Fruit fly (Drosophila melanogaster) whole organism, embryonic: Measurements from ENCODE around the gene simj.

Source experiments
- Bdp1 ChIP-seq: fragments of 200-800 bp; sonication (Bioruptor generic); optimal IDR thresholded peaks from 3 replicates; lab custom pipeline; 2016; ENCODE audit warnings: missing biosample characterization, missing genetic modification characterization
- C15 ChIP-seq: fragments of 200-800 bp; sonication (Bioruptor generic); IDR thresholded peaks from 3 replicates; pipeline ENCODE4 v1.3.6; 2022; ENCODE audit warnings: missing biosample characterization, missing genetic modification characterization
- CG10543 ChIP-seq: fragments of 200-800 bp; sonication (Bioruptor generic); optimal IDR thresholded peaks from 3 replicates; lab custom pipeline; 2017; ENCODE audit warnings: missing biosample characterization, mild to moderate bottlenecking, missing genetic modification characterization, moderate library complexity
- CG10565 ChIP-seq: fragments of 200-800 bp; sonication (Bioruptor generic); optimal IDR thresholded peaks from 3 replicates; lab custom pipeline; 2016; ENCODE audit warnings: missing biosample characterization, mild to moderate bottlenecking, missing genetic modification characterization
- CG11696 ChIP-seq: fragments of 200-800 bp; sonication (Bioruptor generic); IDR thresholded peaks from 2 replicates; pipeline ENCODE4 v1.3.6; 2022; ENCODE audit warnings: missing biosample characterization, missing genetic modification characterization
- CG12104 ChIP-seq: fragments of 200-800 bp; sonication (Bioruptor generic); optimal IDR thresholded peaks from 3 replicates; lab custom pipeline; 2016; ENCODE audit warnings: missing biosample characterization, missing genetic modification characterization
- CG1233 ChIP-seq: fragments of 200-800 bp; sonication (Bioruptor generic); optimal IDR thresholded peaks from 4 replicates; lab custom pipeline; 2018; ENCODE audit warnings: missing biosample characterization, mild to moderate bottlenecking, missing genetic modification characterization
- CG12769 ChIP-seq: fragments of 200-800 bp; sonication (Bioruptor generic); optimal IDR thresholded peaks from 2 replicates; lab custom pipeline; 2019; ENCODE audit warnings: missing biosample characterization, mild to moderate bottlenecking, missing genetic modification characterization, moderate library complexity
- CG14441 ChIP-seq: fragments of 200-800 bp; sonication (Bioruptor generic); IDR thresholded peaks from 2 replicates; pipeline ENCODE4 v1.3.6; 2022; ENCODE audit warnings: missing biosample characterization, missing genetic modification characterization
- CG18262 ChIP-seq: fragments of 200-800 bp; optimal IDR thresholded peaks from 3 replicates; lab custom pipeline; 2019; ENCODE audit warnings: missing biosample characterization, mild to moderate bottlenecking, missing genetic modification characterization, moderate library complexity
- CG2199 ChIP-seq: fragments of 200-800 bp; sonication (Bioruptor generic); IDR thresholded peaks from 3 replicates; pipeline ENCODE4 v1.3.6; 2022; ENCODE audit warnings: missing biosample characterization, missing genetic modification characterization
- CG31441 ChIP-seq: fragments of 200-800 bp; sonication (Bioruptor generic); IDR thresholded peaks from 2 replicates; pipeline ENCODE4 v1.3.6; 2022; ENCODE audit warnings: missing biosample characterization, missing genetic modification characterization
- CG34224 ChIP-seq: fragments of 200-800 bp; sonication (Bioruptor generic); IDR thresholded peaks from 3 replicates; pipeline ENCODE4 v1.3.6; 2022; ENCODE audit warnings: missing biosample characterization, missing genetic modification characterization; ENCODE audit not compliant: partially characterized antibody
- CG6689 ChIP-seq: fragments of 200-800 bp; sonication (Bioruptor generic); IDR thresholded peaks from 2 replicates; pipeline ENCODE4 v1.3.6; 2022; ENCODE audit warnings: missing biosample characterization, missing genetic modification characterization
- CG7556 ChIP-seq: fragments of 200-800 bp; sonication (Bioruptor generic); optimal IDR thresholded peaks from 2 replicates; lab custom pipeline; 2017; ENCODE audit warnings: missing biosample characterization, mild to moderate bottlenecking, missing genetic modification characterization
- CG7745 ChIP-seq: fragments of 200-800 bp; sonication (Bioruptor generic); optimal IDR thresholded peaks from 2 replicates; lab custom pipeline; 2018; ENCODE audit warnings: missing biosample characterization, mild to moderate bottlenecking, missing genetic modification characterization, moderate library complexity
- CG8281 ChIP-seq: fragments of 200-800 bp; sonication (Bioruptor generic); optimal IDR thresholded peaks from 2 replicates; lab custom pipeline; 2018; ENCODE audit warnings: missing biosample characterization, mild to moderate bottlenecking, missing genetic modification characterization, moderate library complexity
- CTCF ChIP-seq: fragments of 200-800 bp; sonication (Bioruptor generic); optimal IDR thresholded peaks from 2 replicates; lab custom pipeline; 2017; ENCODE audit warnings: missing biosample characterization, mild to moderate bottlenecking, missing genetic modification characterization, moderate library complexity
- CrebB ChIP-seq: fragments of 200-800 bp; sonication (Bioruptor generic); optimal IDR thresholded peaks from 3 replicates; lab custom pipeline; 2018; ENCODE audit warnings: missing biosample characterization, mild to moderate bottlenecking, missing genetic modification characterization
- Dad ChIP-seq: fragments of 200-800 bp; sonication (Bioruptor generic); optimal IDR thresholded peaks from 3 replicates; lab custom pipeline; 2016; ENCODE audit warnings: missing biosample characterization, missing genetic modification characterization
- Dek ChIP-seq: fragments of 200-800 bp; sonication (Bioruptor generic); optimal IDR thresholded peaks from 3 replicates; lab custom pipeline; 2019; ENCODE audit warnings: missing biosample characterization, mild to moderate bottlenecking, missing genetic modification characterization, moderate library complexity
- Doc3 ChIP-seq: fragments of 200-800 bp; sonication (Bioruptor generic); IDR thresholded peaks from 3 replicates; pipeline ENCODE4 v1.3.6; 2022; ENCODE audit warnings: missing biosample characterization, missing genetic modification characterization; ENCODE audit not compliant: partially characterized antibody
- Fer1 ChIP-seq: fragments of 200-800 bp; sonication (Bioruptor generic); optimal IDR thresholded peaks from 2 replicates; lab custom pipeline; 2017; ENCODE audit warnings: missing biosample characterization, mild to moderate bottlenecking, missing genetic modification characterization
- Fer2 ChIP-seq: fragments of 200-800 bp; sonication (Bioruptor generic); optimal IDR thresholded peaks from 2 replicates; lab custom pipeline; 2018; ENCODE audit warnings: missing biosample characterization, mild to moderate bottlenecking, missing genetic modification characterization, moderate library complexity
- GATAe ChIP-seq: fragments of 200-800 bp; sonication (Bioruptor generic); conservative IDR thresholded peaks from 2 replicates; pipeline ENCODE4 v1.3.6; 2022; ENCODE audit warnings: missing biosample characterization, missing genetic modification characterization
- Lhr ChIP-seq: fragments of 200-800 bp; sonication (Bioruptor generic); optimal IDR thresholded peaks from 3 replicates; lab custom pipeline; 2017; ENCODE audit warnings: mild to moderate bottlenecking, missing biosample characterization, missing genetic modification reagents, missing genetic modification characterization
- MTF-1 ChIP-seq: fragments of 200-800 bp; sonication (Bioruptor generic); optimal IDR thresholded peaks from 2 replicates; lab custom pipeline; 2018; ENCODE audit warnings: missing biosample characterization, mild to moderate bottlenecking, missing genetic modification characterization, borderline replicate concordance
- Mes4 ChIP-seq: fragments of 200-800 bp; sonication (Bioruptor generic); optimal IDR thresholded peaks from 2 replicates; lab custom pipeline; 2016; ENCODE audit warnings: missing biosample characterization, missing genetic modification characterization
- Myb ChIP-seq: fragments of 200-800 bp; sonication (Bioruptor generic); optimal IDR thresholded peaks from 2 replicates; lab custom pipeline; 2016; ENCODE audit warnings: missing biosample characterization, missing genetic modification characterization
- NFAT ChIP-seq: fragments of 200-800 bp; sonication (Bioruptor generic); IDR thresholded peaks from 2 replicates; pipeline ENCODE4 v1.3.6; 2022; ENCODE audit warnings: missing biosample characterization, missing genetic modification characterization
- Nf-YC ChIP-seq: fragments of 200-800 bp; optimal IDR thresholded peaks from 3 replicates; lab custom pipeline; 2019; ENCODE audit warnings: missing biosample characterization, mild to moderate bottlenecking, missing genetic modification characterization, moderate library complexity
- Stat92E ChIP-seq, 3 experiments: fragments of >200 bp in 2 of 3; fragments of 200-800 bp in 1 of 3; sonication (Bioruptor generic) in 1 of 3; optimal IDR thresholded peaks; 2 replicates each; lab custom pipeline; 2017 to 2019; ENCODE audit warnings: missing biosample characterization in 3 of 3, missing genetic modification characterization in 3 of 3, mild to moderate bottlenecking in 1 of 3, moderate library complexity in 1 of 3
- Taf1 ChIP-seq: fragments of 200-800 bp; sonication (Bioruptor generic); IDR thresholded peaks from 2 replicates; pipeline ENCODE4 v1.3.6; 2022; ENCODE audit warnings: missing biosample characterization, missing genetic modification characterization
- YL-1 ChIP-seq: fragments of 200-800 bp; sonication (Bioruptor generic); optimal IDR thresholded peaks from 3 replicates; lab custom pipeline; 2017; ENCODE audit warnings: missing biosample characterization, mild to moderate bottlenecking, missing genetic modification characterization
- ab ChIP-seq: fragments of 200-800 bp; sonication (Bioruptor generic); optimal IDR thresholded peaks from 2 replicates; lab custom pipeline; 2016; ENCODE audit warnings: missing biosample characterization, missing genetic modification characterization
- ap ChIP-seq: fragments of 200-800 bp; sonication (Bioruptor generic); IDR thresholded peaks from 2 replicates; pipeline ENCODE4 v1.3.6; 2022; ENCODE audit warnings: missing biosample characterization, missing genetic modification characterization
- chinmo ChIP-seq: fragments of 200-800 bp; sonication (Bioruptor generic); IDR thresholded peaks from 4 replicates; pipeline ENCODE4 v1.3.6; 2022; ENCODE audit warnings: missing biosample characterization, missing genetic modification characterization; ENCODE audit not compliant: partially characterized antibody
- danr ChIP-seq: fragments of 200-800 bp; sonication (Bioruptor generic); IDR thresholded peaks from 2 replicates; pipeline ENCODE4 v1.3.6; 2022; ENCODE audit warnings: missing biosample characterization, missing genetic modification characterization
- dmrt11E ChIP-seq: fragments of 200-800 bp; sonication (Bioruptor generic); optimal IDR thresholded peaks from 3 replicates; lab custom pipeline; 2018; ENCODE audit warnings: missing biosample characterization, mild to moderate bottlenecking, missing genetic modification characterization, moderate library complexity
- gro ChIP-seq: fragments of 200-800 bp; sonication (Bioruptor generic); optimal IDR thresholded peaks from 2 replicates; lab custom pipeline; 2016; ENCODE audit warnings: missing biosample characterization, missing genetic modification characterization
- hb ChIP-seq: fragments of 200-800 bp; sonication (Bioruptor generic); IDR thresholded peaks from 3 replicates; pipeline ENCODE4 v1.3.6; 2022; ENCODE audit warnings: missing biosample characterization, missing genetic modification characterization; ENCODE audit not compliant: partially characterized antibody
- jing ChIP-seq: fragments of 200-800 bp; sonication (Bioruptor generic); optimal IDR thresholded peaks from 2 replicates; lab custom pipeline; 2018; ENCODE audit warnings: missing biosample characterization, mild to moderate bottlenecking, missing genetic modification characterization
- lilli ChIP-seq: fragments of 200-800 bp; sonication (Bioruptor generic); optimal IDR thresholded peaks from 3 replicates; lab custom pipeline; 2016; ENCODE audit warnings: missing biosample characterization, missing genetic modification characterization
- prd ChIP-seq, 3 experiments: fragments of >200 bp in 2 of 3; fragments of 200-800 bp in 1 of 3; sonication (Bioruptor generic) in 1 of 3; optimal IDR thresholded peaks in 2 of 3; IDR thresholded peaks in 1 of 3; 2 replicates in 2 of 3; 3 replicates in 1 of 3; pipeline versions ENCODE4 v1.3.6 to Lab custom; 2017 to 2022; ENCODE audit warnings: missing biosample characterization in 1 of 3, missing genetic modification characterization in 1 of 3
- pros ChIP-seq: fragments of 200-800 bp; sonication (Bioruptor generic); optimal IDR thresholded peaks from 3 replicates; lab custom pipeline; 2019; ENCODE audit warnings: missing biosample characterization, mild to moderate bottlenecking, missing genetic modification characterization, moderate library complexity
- rib ChIP-seq: fragments of 200-800 bp; sonication (Bioruptor generic); IDR thresholded peaks from 2 replicates; pipeline ENCODE4 v1.3.6; 2022; ENCODE audit warnings: missing biosample characterization, missing genetic modification characterization
- wor ChIP-seq: fragments of 200-800 bp; sonication (Bioruptor generic); IDR thresholded peaks from 2 replicates; pipeline ENCODE4 v1.3.6; 2022; ENCODE audit warnings: missing biosample characterization, missing genetic modification characterization
- zf30C ChIP-seq: fragments of 200-800 bp; sonication (Bioruptor generic); optimal IDR thresholded peaks from 3 replicates; lab custom pipeline; 2018; ENCODE audit warnings: missing biosample characterization, mild to moderate bottlenecking, missing genetic modification characterization

Gene simj

dm6 chr3L:10739666-10740417 is 75.3 kb downstream of the simj start (continued):
- TF ChIP-seq GATAe (GFP tag; lab: Robert Waterston, UW) (peak; percentile 79), CG2199 (no peak; the same call in 2 of the 3 replicates), Lhr (GFP tag; lab: Kevin White, UChicago) (peak; percentile 70), CG12769 (tag; lab: Kevin White, UChicago) (peak; percentile 90), Fer2 (tag; lab: Kevin White, UChicago) (peak; percentile 40), C15 (peak; percentile 70; the same call in 2 of the 3 replicates), Taf1 (GFP tag; lab: Robert Waterston, UW) (peak; percentile 85), Nf-YC (tag; lab: Kevin White, UChicago) (no peak), CrebB (tag; lab: Kevin White, UChicago) (peak; percentile 57), YL-1 (GFP tag; lab: Kevin White, UChicago) (peak; percentile 52), CG1233 (GFP tag; lab: Kevin White, UChicago) (peak; percentile 82), CG6689 (GFP tag; lab: Robert Waterston, UW) (peak; percentile 90), CG10565 (GFP tag; lab: Kevin White, UChicago) (peak; percentile 77), prd (optimal IDR thresholded peaks at IDR 0.05; lab: Kevin White, UChicago) (no peak), prd (GFP tag; IDR thresholded peaks at IDR 0.05; lab: Robert Waterston, UW) (peak; percentile 95), Mes4 (GFP tag; lab: Kevin White, UChicago) (peak; percentile 87), pros (GFP tag; lab: Kevin White, UChicago) (peak; percentile 39), Dek (peak; percentile 91), ap (GFP tag; lab: Robert Waterston, UW) (peak; percentile 64; the same call in 1 of the 2 replicates), Dad (GFP tag; lab: Kevin White, UChicago) (peak; percentile 89), hb (GFP tag; lab: Robert Waterston, UW) (no peak), dmrt11E (tag; lab: Kevin White, UChicago) (peak; percentile 63), CG11696 (GFP tag; lab: Robert Waterston, UW) (peak; percentile 50; the same call in 1 of the 2 replicates), wor (GFP tag; lab: Robert Waterston, UW) (peak; percentile 84), jing (GFP tag; lab: Kevin White, UChicago) (peak; percentile 77), CG34224 (GFP tag; lab: Robert Waterston, UW) (peak; percentile 28; the same call in 1 of the 3 replicates), CG31441 (GFP tag; lab: Robert Waterston, UW) (peak; percentile 78), lilli (GFP tag; lab: Kevin White, UChicago) (peak; percentile 93), CG10543 (GFP tag; lab: Kevin White, UChicago) (peak; percentile 93), Bdp1 (GFP tag; lab: Kevin White, UChicago) (peak; percentile 73), CG18262 (peak; percentile 88), Fer1 (GFP tag; lab: Kevin White, UChicago) (peak; percentile 98), CG12104 (GFP tag; lab: Kevin White, UChicago) (peak; percentile 97), CTCF (GFP tag; lab: Kevin White, UChicago) (peak; percentile 67), CG7556 (peak; percentile 97), NFAT (GFP tag; lab: Robert Waterston, UW) (peak; percentile 56; the same call in 1 of the 2 replicates), rib (GFP tag; lab: Robert Waterston, UW) (peak; percentile 59), CG8281 (tag; lab: Kevin White, UChicago) (peak; percentile 52), CG14441 (peak; percentile 98), MTF-1 (peak; percentile 66), zf30C (GFP tag; lab: Kevin White, UChicago) (peak; percentile 81), chinmo (GFP tag; lab: Robert Waterston, UW) (peak; percentile 94; the same call in 3 of the 4 replicates), gro (GFP tag; lab: Kevin White, UChicago) (peak; percentile 91), ab (peak; percentile 83), Myb (GFP tag; lab: Kevin White, UChicago) (peak; percentile 85), Doc3 (GFP tag; lab: Robert Waterston, UW) (no peak), danr (GFP tag; lab: Robert Waterston, UW) (peak; percentile 97), CG7745 (tag; lab: Kevin White, UChicago) (no peak), Stat92E (GFP tag; optimal IDR thresholded peaks at IDR 0.05; lab: Kevin White, UChicago) (peak in 2 of 3 experiments; percentile 43 to 83)
